Worm (Caenorhabditis elegans) whole organism, mixed stage, embryonic: ENCODE data around the gene Y75B8A.32.

Experiments used
- ceh-39 ChIP-seq: fragments of 150-350 bp; optimal IDR thresholded peaks from 2 replicates; lab custom pipeline; 2014; ENCODE audit warnings: missing biosample characterization, missing genetic modification characterization
- ceh-83 ChIP-seq: fragments of 200-800 bp; sonication (Bioruptor generic); optimal IDR thresholded peaks from 2 replicates; lab custom pipeline; 2018; ENCODE audit warnings: mild to moderate bottlenecking, missing genetic modification characterization, missing compliant biosample characterization
- elt-1 ChIP-seq: sonication (generic microtip); optimal IDR thresholded peaks from 2 replicates; lab custom pipeline; 2017; ENCODE audit warnings: missing genetic modification characterization, mild to moderate bottlenecking, missing compliant biosample characterization, antibody characterized with exemption, moderate library complexity, borderline replicate concordance; ENCODE audit not compliant: insufficient read depth
- lin-13 ChIP-seq: fragments of 150-350 bp; optimal IDR thresholded peaks from 2 replicates; lab custom pipeline; 2014; ENCODE audit warnings: missing biosample characterization, missing genetic modification characterization
- mab-5 ChIP-seq: fragments of 150-350 bp; optimal IDR thresholded peaks from 2 replicates; lab custom pipeline; 2014; ENCODE audit warnings: missing biosample characterization, missing genetic modification characterization
- nhr-237 ChIP-seq: fragments of 150-350 bp; optimal IDR thresholded peaks from 2 replicates; lab custom pipeline; 2014; ENCODE audit warnings: missing biosample characterization, missing genetic modification characterization
- nhr-76 ChIP-seq: sonication (generic microtip); optimal IDR thresholded peaks from 2 replicates; lab custom pipeline; 2017; ENCODE audit warnings: missing biosample characterization, missing genetic modification characterization
- unc-39 ChIP-seq: fragments of 150-350 bp; optimal IDR thresholded peaks from 2 replicates; lab custom pipeline; 2014; ENCODE audit warnings: missing biosample characterization, missing genetic modification characterization
- unc-62 ChIP-seq: fragments of 150-350 bp; optimal IDR thresholded peaks from 2 replicates; lab custom pipeline; 2014; ENCODE audit warnings: missing biosample characterization, missing genetic modification reagents, missing genetic modification characterization

DNA sequence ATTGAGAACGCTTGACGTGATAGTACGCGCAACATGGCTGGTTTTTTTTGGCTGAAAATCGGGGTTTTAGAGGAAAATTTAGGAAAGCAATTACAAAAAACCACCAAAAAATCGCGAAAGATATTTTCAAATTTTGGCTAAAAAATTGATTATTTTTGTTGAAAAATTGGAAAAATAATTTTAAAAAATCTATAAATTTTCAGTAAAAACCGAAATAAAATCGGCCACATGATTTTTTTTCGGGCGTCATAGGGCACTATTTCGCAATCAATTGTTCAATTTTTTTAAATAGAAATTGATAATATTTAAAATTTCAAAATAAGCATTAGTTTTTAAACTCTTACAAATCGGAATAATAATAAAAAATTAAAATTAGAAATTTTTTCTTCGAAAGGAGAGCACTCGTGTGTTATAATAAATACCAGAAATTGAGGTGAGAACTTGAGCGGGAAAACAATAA is 15.5 kb upstream of the Y75B8A.32 start, which contains the start of gene glrx-5:
- no peak for TF ChIP-seq ceh-39 (tag; lab: Kevin White, UChicago)
- no peak for TF ChIP-seq lin-13
- no peak for TF ChIP-seq elt-1 (tag; lab: Kevin White, UChicago)
- TF ChIP-seq unc-39: no peak
- TF ChIP-seq nhr-76: no peak
- no peak for TF ChIP-seq mab-5 (tag; lab: Kevin White, UChicago)
- no peak for TF ChIP-seq nhr-237 (tag; lab: Kevin White, UChicago)
- TF ChIP-seq ceh-83: no peak
- TF ChIP-seq unc-62 (GFP tag; lab: Kevin White, UChicago): no peak
